Worm (Caenorhabditis elegans) whole organism, L2 larva: ENCODE data around the gene cdh-8.
A peak's percentile ranks its signal among the peaks of the same experiment; 100 is the strongest.

Experiments used
- F13H6.1 ChIP-seq: sonication (generic microtip); optimal IDR thresholded peaks from 2 replicates; lab custom pipeline; 2016; ENCODE audit warnings: missing genetic modification characterization, missing compliant biosample characterization
- ZK546.5 ChIP-seq: sonication (generic microtip); optimal IDR thresholded peaks from 2 replicates; lab custom pipeline; 2017; ENCODE audit warnings: missing biosample characterization, missing genetic modification characterization
- fos-1 ChIP-seq: fragments of 150-350 bp; optimal IDR thresholded peaks from 2 replicates; lab custom pipeline; 2014; ENCODE audit warnings: missing biosample characterization, missing genetic modification characterization
- lin-39 ChIP-seq: fragments of 150-350 bp; optimal IDR thresholded peaks from 2 replicates; lab custom pipeline; 2014; ENCODE audit warnings: missing biosample characterization, missing genetic modification reagents, missing genetic modification characterization
- mdl-1 ChIP-seq, 2 experiments: fragments of 150-350 bp in 1 of 2; sonication (generic microtip) in 1 of 2; optimal IDR thresholded peaks; 2 replicates each; lab custom pipeline; 2017; ENCODE audit warnings: missing biosample characterization in 2 of 2, missing genetic modification characterization in 2 of 2
- nhr-12 ChIP-seq: fragments of 150-350 bp; optimal IDR thresholded peaks from 2 replicates; lab custom pipeline; 2014; ENCODE audit warnings: missing biosample characterization, missing genetic modification characterization
- nhr-129 ChIP-seq: fragments of 150-350 bp; optimal IDR thresholded peaks from 2 replicates; lab custom pipeline; 2014; ENCODE audit warnings: missing biosample characterization, missing genetic modification characterization
- snpc-4 ChIP-seq: fragments of 150-350 bp; optimal IDR thresholded peaks from 2 replicates; lab custom pipeline; 2014; ENCODE audit warnings: missing biosample characterization, missing genetic modification characterization

DNA sequence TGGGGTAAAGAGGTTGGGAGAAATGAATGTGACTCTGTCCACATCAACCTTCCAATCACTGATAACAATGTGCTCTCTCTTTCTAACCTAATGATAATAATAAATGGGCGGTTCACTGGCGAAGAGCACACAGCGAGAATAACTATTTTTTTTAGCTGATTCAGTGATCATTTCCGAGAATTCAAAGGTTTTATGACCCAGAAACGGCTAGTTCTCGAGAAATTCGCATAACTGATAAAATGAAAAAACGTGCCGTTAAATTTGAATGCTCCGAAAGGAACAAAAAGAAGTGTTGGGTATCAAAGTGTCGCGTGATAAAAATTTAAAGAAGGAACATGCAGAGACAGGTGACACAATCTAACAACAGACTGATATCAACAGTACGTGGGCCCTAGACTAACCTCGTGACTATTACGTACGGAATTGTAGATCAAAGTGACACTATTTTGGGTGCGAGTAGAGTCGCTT is 43.8 kb upstream of the cdh-8 start:
- no peak for TF ChIP-seq lin-39 (tag; lab: Kevin White, UChicago)
- no peak for TF ChIP-seq ZK546.5
- peak; percentile 79 for TF ChIP-seq fos-1 (tag; lab: Kevin White, UChicago)
- no peak for TF ChIP-seq nhr-12 (tag; lab: Kevin White, UChicago)
- TF ChIP-seq mdl-1 (tag; optimal IDR thresholded peaks at IDR 0.05; lab: Kevin White, UChicago): peak in 1 of 2 experiments; percentile 40
- peak; percentile 14 for TF ChIP-seq nhr-129 (tag; lab: Kevin White, UChicago)
- no peak for TF ChIP-seq snpc-4 (tag; lab: Kevin White, UChicago)
- no peak for TF ChIP-seq F13H6.1 (tag; lab: Kevin White, UChicago)
